Worm (Caenorhabditis elegans) whole organism, young adult: Measurements from ENCODE around the gene Y38F2AR.12.

Experiments used
- C06A6.2 ChIP-seq: fragments of 200-800 bp; sonication (Bioruptor generic); conservative IDR thresholded peaks from 2 replicates; pipeline ENCODE4 v1.3.6; 2022; ENCODE audit warnings: missing genetic modification characterization, missing compliant biosample characterization
- F23B12.7 ChIP-seq: sonication (generic microtip); optimal IDR thresholded peaks from 2 replicates; lab custom pipeline; 2017; ENCODE audit warnings: missing genetic modification characterization, mild to moderate bottlenecking, missing compliant biosample characterization, antibody characterized with exemption, moderate library complexity; ENCODE audit not compliant: insufficient read depth
- F37B4.10 ChIP-seq: fragments of 200-800 bp; sonication (Bioruptor generic); IDR thresholded peaks from 2 replicates; pipeline ENCODE4 v1.3.6; 2022; ENCODE audit warnings: missing genetic modification characterization, missing compliant biosample characterization
- F52B5.7 ChIP-seq: sonication (generic microtip); optimal IDR thresholded peaks from 2 replicates; lab custom pipeline; 2016; ENCODE audit warnings: mild to moderate bottlenecking, missing genetic modification characterization, missing compliant biosample characterization
- F57C9.4 ChIP-seq: sonication (generic microtip); optimal IDR thresholded peaks from 2 replicates; lab custom pipeline; 2017; ENCODE audit warnings: mild to moderate bottlenecking, missing genetic modification characterization, missing compliant biosample characterization
- K12H6.12 ChIP-seq: fragments of 200-800 bp; sonication (Bioruptor generic); optimal IDR thresholded peaks from 2 replicates; lab custom pipeline; 2018; ENCODE audit warnings: mild to moderate bottlenecking, missing genetic modification characterization, missing compliant biosample characterization
- T07F8.4 ChIP-seq: sonication (generic microtip); optimal IDR thresholded peaks from 2 replicates; lab custom pipeline; 2016; ENCODE audit warnings: mild to moderate bottlenecking, missing genetic modification characterization, moderate library complexity, missing compliant biosample characterization
- T26A5.8 ChIP-seq: sonication (generic microtip); optimal IDR thresholded peaks from 2 replicates; lab custom pipeline; 2016; ENCODE audit warnings: missing genetic modification characterization, missing compliant biosample characterization
- Y53F4B.3 ChIP-seq: fragments of 200-800 bp; sonication (Bioruptor generic); IDR thresholded peaks from 2 replicates; pipeline ENCODE4 v1.3.6; 2022; ENCODE audit warnings: missing genetic modification reagents, missing genetic modification characterization, missing compliant biosample characterization
- Y67H2A.10 ChIP-seq: fragments of 200-800 bp; sonication (Bioruptor generic); conservative IDR thresholded peaks from 2 replicates; pipeline ENCODE4 v1.3.6; 2022; ENCODE audit warnings: missing genetic modification reagents, missing genetic modification characterization, missing compliant biosample characterization
- akir-1 ChIP-seq: fragments of 200-800 bp; sonication (Bioruptor generic); optimal IDR thresholded peaks from 2 replicates; lab custom pipeline; 2018; ENCODE audit warnings: mild to moderate bottlenecking, missing genetic modification characterization, moderate library complexity, missing compliant biosample characterization
- bed-2 ChIP-seq: fragments of 200-800 bp; sonication (Bioruptor generic); IDR thresholded peaks from 2 replicates; pipeline ENCODE4 v1.3.6; 2022; ENCODE audit warnings: missing genetic modification reagents, missing genetic modification characterization, missing compliant biosample characterization
- die-1 ChIP-seq: sonication (generic microtip); optimal IDR thresholded peaks from 2 replicates; lab custom pipeline; 2016; ENCODE audit warnings: missing genotype, mild to moderate bottlenecking, missing genetic modification characterization, missing compliant biosample characterization
- dpl-1 ChIP-seq: fragments of 150-350 bp; optimal IDR thresholded peaks from 2 replicates; lab custom pipeline; 2014; ENCODE audit warnings: missing biosample characterization, missing genetic modification reagents, missing genetic modification characterization
- efl-1 ChIP-seq: fragments of 150-350 bp; optimal IDR thresholded peaks from 2 replicates; lab custom pipeline; 2014; ENCODE audit warnings: missing biosample characterization, missing genetic modification reagents, missing genetic modification characterization
- egl-18 ChIP-seq: fragments of 200-800 bp; sonication (Bioruptor generic); IDR thresholded peaks from 2 replicates; pipeline ENCODE4 v1.3.6; 2022; ENCODE audit warnings: missing genetic modification reagents, missing genetic modification characterization, missing compliant biosample characterization
- gei-17 ChIP-seq: fragments of 200-800 bp; sonication (Bioruptor generic); optimal IDR thresholded peaks from 2 replicates; lab custom pipeline; 2018; ENCODE audit warnings: mild to moderate bottlenecking, missing genetic modification characterization, missing compliant biosample characterization
- hlh-12 ChIP-seq: sonication (generic microtip); optimal IDR thresholded peaks from 2 replicates; lab custom pipeline; 2016; ENCODE audit warnings: missing genetic modification characterization, missing compliant biosample characterization
- hlh-26 ChIP-seq: fragments of 200-800 bp; sonication (Bioruptor generic); conservative IDR thresholded peaks from 2 replicates; pipeline ENCODE4 v1.3.6; 2022; ENCODE audit warnings: missing genetic modification reagents, missing genetic modification characterization, missing compliant biosample characterization
- let-607 ChIP-seq, 2 experiments: fragments of 200-800 bp in 1 of 2; sonication (Bioruptor generic) in 1 of 2; sonication (generic microtip) in 1 of 2; optimal IDR thresholded peaks; 2 replicates each; lab custom pipeline; 2016 to 2018; ENCODE audit warnings: mild to moderate bottlenecking in 2 of 2, missing compliant biosample characterization in 2 of 2, missing genetic modification characterization in 2 of 2, moderate library complexity in 2 of 2, missing genotype in 1 of 2
- lin-26 ChIP-seq: fragments of 200-800 bp; sonication (Bioruptor generic); IDR thresholded peaks from 2 replicates; pipeline ENCODE4 v1.3.6; 2022; ENCODE audit warnings: missing genetic modification reagents, missing genetic modification characterization, missing compliant biosample characterization
- madf-3 ChIP-seq: fragments of 200-800 bp; sonication (Bioruptor generic); IDR thresholded peaks from 2 replicates; pipeline ENCODE4 v1.3.6; 2022; ENCODE audit warnings: missing genetic modification reagents, missing genetic modification characterization, missing compliant biosample characterization
- madf-6 ChIP-seq: fragments of 200-800 bp; sonication (Bioruptor generic); IDR thresholded peaks from 2 replicates; pipeline ENCODE4 v1.3.6; 2022; ENCODE audit warnings: missing genetic modification reagents, missing genetic modification characterization, missing compliant biosample characterization
- madf-8 ChIP-seq: fragments of 200-800 bp; sonication (Bioruptor generic); conservative IDR thresholded peaks from 2 replicates; pipeline ENCODE4 v1.3.6; 2022; ENCODE audit warnings: missing genetic modification reagents, missing genetic modification characterization, missing compliant biosample characterization
- nfyb-1 ChIP-seq: fragments of 200-800 bp; sonication (Bioruptor generic); IDR thresholded peaks from 2 replicates; pipeline ENCODE4 v1.3.6; 2022; ENCODE audit warnings: missing genetic modification reagents, missing genetic modification characterization, missing compliant biosample characterization
- pha-4 ChIP-seq: fragments of 150-350 bp; sonication (generic microtip); optimal IDR thresholded peaks from 2 replicates; lab custom pipeline; 2014; ENCODE audit warnings: missing biosample characterization, missing genetic modification reagents, missing genetic modification characterization
- rcor-1 ChIP-seq: fragments of 200-800 bp; sonication (Bioruptor generic); IDR thresholded peaks from 2 replicates; pipeline ENCODE4 v1.3.6; 2022; ENCODE audit warnings: missing genetic modification reagents, missing genetic modification characterization, missing compliant biosample characterization
- rpc-1 ChIP-seq, 2 experiments: fragments of 150-350 bp in 1 of 2; sonication (generic microtip) in 1 of 2; optimal IDR thresholded peaks; 2 replicates each; lab custom pipeline; 2014 to 2018; ENCODE audit warnings: missing biosample characterization in 1 of 2, missing genetic modification characterization in 1 of 2, missing genetic modification reagents in 1 of 2, missing genotype in 1 of 2
- sea-2 ChIP-seq: fragments of 200-800 bp; sonication (Bioruptor generic); IDR thresholded peaks from 2 replicates; pipeline ENCODE4 v1.3.6; 2022; ENCODE audit warnings: missing genetic modification characterization, missing compliant biosample characterization
- snpc-4 ChIP-seq, 5 experiments: fragments of 150-350 bp in 1 of 5; sonication (generic microtip) in 4 of 5; optimal IDR thresholded peaks; 2 replicates each; lab custom pipeline; 2014 to 2018; ENCODE audit warnings: missing genetic modification characterization in 5 of 5, missing biosample characterization in 3 of 5, antibody characterized with exemption in 2 of 5, mild to moderate bottlenecking in 2 of 5, missing compliant biosample characterization in 2 of 5, missing genotype in 2 of 5, moderate library complexity in 2 of 5, missing genetic modification reagents in 1 of 5
- somi-1 ChIP-seq: fragments of 200-800 bp; sonication (Bioruptor generic); optimal IDR thresholded peaks from 2 replicates; lab custom pipeline; 2018; ENCODE audit warnings: mild to moderate bottlenecking, missing genetic modification characterization, missing compliant biosample characterization
- sptf-2 ChIP-seq: fragments of 200-800 bp; sonication (Bioruptor generic); optimal IDR thresholded peaks from 2 replicates; lab custom pipeline; 2018; ENCODE audit warnings: mild to moderate bottlenecking, missing genetic modification characterization, missing compliant biosample characterization
- tbx-9 ChIP-seq: sonication (generic microtip); optimal IDR thresholded peaks from 2 replicates; lab custom pipeline; 2016; ENCODE audit warnings: borderline replicate concordance, missing genetic modification characterization, inconsistent platforms, missing compliant biosample characterization
- unc-130 ChIP-seq: sonication (generic microtip); optimal IDR thresholded peaks from 2 replicates; lab custom pipeline; 2016; ENCODE audit warnings: missing genetic modification reagents, missing genetic modification characterization, missing compliant biosample characterization
- xnd-1 ChIP-seq: sonication (generic microtip); optimal IDR thresholded peaks from 2 replicates; lab custom pipeline; 2016; ENCODE audit warnings: missing genotype, missing genetic modification reagents, missing genetic modification characterization, missing compliant biosample characterization
- zim-3 ChIP-seq: sonication (generic microtip); optimal IDR thresholded peaks from 2 replicates; lab custom pipeline; 2017; ENCODE audit warnings: mild to moderate bottlenecking, missing genetic modification characterization, moderate library complexity, missing compliant biosample characterization
- ztf-22 ChIP-seq: fragments of 200-800 bp; sonication (Bioruptor generic); optimal IDR thresholded peaks from 2 replicates; lab custom pipeline; 2018; ENCODE audit warnings: mild to moderate bottlenecking, missing genetic modification characterization, moderate library complexity, missing compliant biosample characterization
- ztf-25 ChIP-seq: fragments of 200-800 bp; sonication (Bioruptor generic); IDR thresholded peaks from 2 replicates; pipeline ENCODE4 v1.3.6; 2022; ENCODE audit warnings: missing genetic modification reagents, missing genetic modification characterization, missing compliant biosample characterization
- ztf-28 ChIP-seq: fragments of 200-800 bp; sonication (Bioruptor generic); IDR thresholded peaks from 2 replicates; pipeline ENCODE4 v1.3.6; 2022; ENCODE audit warnings: missing genetic modification reagents, missing genetic modification characterization, missing compliant biosample characterization
- ztf-6 ChIP-seq: fragments of 200-800 bp; sonication (Bioruptor generic); IDR thresholded peaks from 2 replicates; pipeline ENCODE4 v1.3.6; 2022; ENCODE audit warnings: missing genetic modification reagents, missing genetic modification characterization, missing compliant biosample characterization

Gene Y38F2AR.12

DNA sequence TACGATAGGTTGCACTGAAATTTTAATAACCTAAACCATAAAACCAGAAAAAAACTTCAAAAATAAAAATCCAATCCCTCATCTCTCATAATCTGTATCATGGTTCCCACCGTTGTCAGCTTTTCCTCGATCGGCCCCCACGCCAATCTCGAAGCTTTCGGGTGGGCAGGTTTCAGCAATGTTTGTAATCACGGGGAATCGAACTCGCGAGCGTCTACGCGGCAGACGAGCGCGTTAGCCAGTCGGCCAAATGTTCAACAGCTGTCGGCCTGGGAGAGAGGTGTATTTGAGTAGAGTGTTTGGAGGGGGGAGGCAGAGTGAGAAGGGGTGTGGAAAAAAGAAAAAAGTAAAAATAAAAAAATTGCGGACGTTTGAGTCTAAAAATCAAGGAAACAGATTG, 3.8 kb downstream of the Y38F2AR.12 start (continued):
- TF ChIP-seq madf-6 (GFP tag; lab: Robert Waterston, UW) (peak; percentile 55; the same call in 1 of the 2 replicates), Y53F4B.3 (GFP tag; lab: Robert Waterston, UW) (no peak), let-607 (tag; optimal IDR thresholded peaks at IDR 0.05; lab: Kevin White, UChicago) (peak; percentile 48 to 51), sptf-2 (GFP tag; lab: Kevin White, UChicago) (peak; percentile 76), ztf-25 (GFP tag; lab: Robert Waterston, UW) (0 out of 2 replicates have a peak, but pooled peaks have one; percentile 83), ztf-22 (GFP tag; lab: Kevin White, UChicago) (peak; percentile 2), akir-1 (no peak), lin-26 (GFP tag; lab: Robert Waterston, UW) (peak; percentile 89), dpl-1 (GFP tag; lab: Kevin White, UChicago) (peak; percentile 9), zim-3 (tag; lab: Kevin White, UChicago) (peak; percentile 78), pha-4 (no peak), K12H6.12 (peak; percentile 45)

- TF ChIP-seq snpc-4 (GFP tag; optimal IDR thresholded peaks at IDR 0.05; lab: Kevin White, UChicago) = no peak
- no peak for TF ChIP-seq snpc-4 (tag; optimal IDR thresholded peaks at IDR 0.05; lab: Kevin White, UChicago)
- no peak for TF ChIP-seq akir-1
- no peak for TF ChIP-seq T26A5.8
- no peak for TF ChIP-seq tbx-9 (tag; lab: Kevin White, UChicago)
- TF ChIP-seq unc-130 (GFP tag; lab: Kevin White, UChicago) = no peak
- TF ChIP-seq die-1 (tag; lab: Kevin White, UChicago) = no peak
- TF ChIP-seq bed-2 (GFP tag; lab: Robert Waterston, UW) = no peak
- TF ChIP-seq F57C9.4 (tag; lab: Kevin White, UChicago) = no peak
- no peak for TF ChIP-seq efl-1 (GFP tag; lab: Kevin White, UChicago)
- no peak for TF ChIP-seq F23B12.7
- TF ChIP-seq rcor-1 = no peak
- TF ChIP-seq zim-3 (tag; lab: Kevin White, UChicago) = no peak
- no peak for TF ChIP-seq hlh-12 (tag; lab: Kevin White, UChicago)
- TF ChIP-seq K12H6.12 = no peak
- TF ChIP-seq Y67H2A.10 (GFP tag; lab: Robert Waterston, UW) = no peak
- no peak for TF ChIP-seq C06A6.2
- no peak for TF ChIP-seq T07F8.4 (tag; lab: Kevin White, UChicago)
- TF ChIP-seq ztf-22 (GFP tag; lab: Kevin White, UChicago) = no peak
- no peak for TF ChIP-seq gei-17 (GFP tag; lab: Kevin White, UChicago)
Measured at ce11 chrIV:2407704-2408103, 4.5 kb downstream of the Y38F2AR.12 start.

DNA sequence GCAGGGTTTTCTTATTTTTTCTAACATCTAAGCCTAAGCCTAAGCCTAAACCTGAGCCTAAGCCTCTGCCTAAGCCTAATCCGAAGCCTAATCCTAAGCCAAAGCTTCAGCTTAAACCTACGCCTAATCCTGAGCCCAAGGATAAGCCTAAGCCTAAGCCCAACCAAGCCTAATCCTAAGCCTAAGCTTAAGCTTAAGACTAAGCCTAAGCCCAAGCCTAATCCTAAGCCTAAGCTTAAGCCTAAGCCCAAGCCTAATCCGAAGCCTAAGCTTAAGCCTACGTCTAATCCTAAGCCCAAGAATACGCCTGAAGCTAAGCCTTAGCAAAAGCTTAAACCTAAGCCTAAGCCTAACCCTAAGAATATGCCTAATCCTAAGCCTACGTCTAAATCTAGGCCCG, 8.8 kb downstream of the Y38F2AR.12 start:
- TF ChIP-seq madf-3 (GFP tag; lab: Robert Waterston, UW) (0 out of 2 replicates have a peak, but pooled peaks have one; percentile 20), F52B5.7 (tag; lab: Kevin White, UChicago) (no peak), F37B4.10 (no peak)

ce11 chrIV:2400651-2401050, 11.6 kb downstream of the Y38F2AR.12 start:
- TF ChIP-seq sea-2 (GFP tag; lab: Robert Waterston, UW) (no peak), xnd-1 (tag; lab: Kevin White, UChicago) (no peak), zim-3 (tag; lab: Kevin White, UChicago) (no peak)
- TF ChIP-seq, all 124 proteins: peak for 0

- no peak for TF ChIP-seq bed-2 (GFP tag; lab: Robert Waterston, UW)
- no peak for TF ChIP-seq ztf-6
- TF ChIP-seq egl-18 (GFP tag; lab: Robert Waterston, UW) = no peak
- TF ChIP-seq ztf-28 (GFP tag; lab: Robert Waterston, UW) = no peak
- TF ChIP-seq rpc-1 (optimal IDR thresholded peaks at IDR 0.05; lab: Kevin White, UChicago) = no peak
- TF ChIP-seq rpc-1 (tag; optimal IDR thresholded peaks at IDR 0.05; lab: Kevin White, UChicago) = no peak
- TF ChIP-seq hlh-26 (GFP tag; lab: Robert Waterston, UW) = no peak
- no peak for TF ChIP-seq somi-1 (GFP tag; lab: Kevin White, UChicago)
- no peak for TF ChIP-seq madf-8 (GFP tag; lab: Robert Waterston, UW)
- no peak for TF ChIP-seq nfyb-1
Measured at ce11 chrIV:2399420-2399819, 12.8 kb downstream of the Y38F2AR.12 start, which contains the start of gene Y38F2AR.10. Y38F2AR.10 (minus strand) TSS chrIV:2399520.
